Worm (Caenorhabditis elegans) whole organism, L2 larva: Measurements from ENCODE around the gene C02B8.1.

Experiments
- crh-2 ChIP-seq: sonication (generic microtip); optimal IDR thresholded peaks from 2 replicates; lab custom pipeline; 2017; ENCODE audit warnings: missing biosample characterization, missing genetic modification characterization
- skn-1 ChIP-seq: sonication (generic microtip); optimal IDR thresholded peaks from 2 replicates; lab custom pipeline; 2017; ENCODE audit warnings: missing biosample characterization, missing genetic modification characterization
- sma-3 ChIP-seq: sonication (generic microtip); optimal IDR thresholded peaks from 2 replicates; lab custom pipeline; 2016; ENCODE audit warnings: missing genetic modification reagents, missing genetic modification characterization, missing compliant biosample characterization

- no peak for TF ChIP-seq sma-3 (GFP tag; lab: Kevin White, UChicago)
- no peak for TF ChIP-seq crh-2 (tag; lab: Kevin White, UChicago)
- TF ChIP-seq skn-1 (tag; lab: Kevin White, UChicago) = no peak
These were observed 1.5 kb downstream of the C02B8.1 start for ce11 chrX:8148993-8149392.
